Worm (Caenorhabditis elegans) whole organism, L2 larva: Measurements from ENCODE around the gene dpy-6.

ENCODE experiments used
- C34F6.9 ChIP-seq: fragments of 150-350 bp; optimal IDR thresholded peaks from 2 replicates; lab custom pipeline; 2014; ENCODE audit warnings: missing biosample characterization, missing genetic modification characterization
- F13H6.1 ChIP-seq: sonication (generic microtip); optimal IDR thresholded peaks from 2 replicates; lab custom pipeline; 2016; ENCODE audit warnings: missing genetic modification characterization, missing compliant biosample characterization
- R02D3.7 ChIP-seq: fragments of 150-350 bp; optimal IDR thresholded peaks from 2 replicates; lab custom pipeline; 2014; ENCODE audit warnings: missing biosample characterization, missing genetic modification characterization
- Y55F3AM.14 ChIP-seq: fragments of 200-800 bp; sonication (Bioruptor generic); optimal IDR thresholded peaks from 2 replicates; lab custom pipeline; 2018; ENCODE audit warnings: mild to moderate bottlenecking, missing genetic modification characterization, missing compliant biosample characterization
- ZK546.5 ChIP-seq: sonication (generic microtip); optimal IDR thresholded peaks from 2 replicates; lab custom pipeline; 2017; ENCODE audit warnings: missing biosample characterization, missing genetic modification characterization
- alr-1 ChIP-seq: fragments of 150-350 bp; optimal IDR thresholded peaks from 2 replicates; lab custom pipeline; 2014; ENCODE audit warnings: missing biosample characterization, missing genetic modification characterization
- aly-2 ChIP-seq: fragments of 150-350 bp; optimal IDR thresholded peaks from 2 replicates; lab custom pipeline; 2014; ENCODE audit warnings: missing biosample characterization, missing genetic modification characterization
- ama-1 ChIP-seq: fragments of 150-350 bp; optimal IDR thresholded peaks from 2 replicates; lab custom pipeline; 2018; ENCODE audit warnings: inconsistent platforms
- blmp-1 ChIP-seq: sonication (generic microtip); optimal IDR thresholded peaks from 2 replicates; lab custom pipeline; 2017; ENCODE audit warnings: missing genetic modification characterization, mild to moderate bottlenecking, missing compliant biosample characterization, antibody characterized with exemption, moderate library complexity; ENCODE audit not compliant: insufficient read depth
- ceh-16 ChIP-seq: fragments of 150-350 bp; optimal IDR thresholded peaks from 2 replicates; lab custom pipeline; 2014; ENCODE audit warnings: missing biosample characterization, missing genetic modification characterization
- crh-2 ChIP-seq: sonication (generic microtip); optimal IDR thresholded peaks from 2 replicates; lab custom pipeline; 2017; ENCODE audit warnings: missing biosample characterization, missing genetic modification characterization
- egl-27 ChIP-seq: sonication (generic microtip); optimal IDR thresholded peaks from 3 replicates; lab custom pipeline; 2017; ENCODE audit warnings: missing biosample characterization, missing genetic modification reagents, missing genetic modification characterization
- elt-1 ChIP-seq: fragments of 150-350 bp; optimal IDR thresholded peaks from 2 replicates; lab custom pipeline; 2014; ENCODE audit warnings: missing biosample characterization, missing genetic modification characterization
- elt-3 ChIP-seq: sonication (generic microtip); optimal IDR thresholded peaks from 2 replicates; lab custom pipeline; 2017; ENCODE audit warnings: missing biosample characterization, missing genetic modification characterization
- fos-1 ChIP-seq: fragments of 150-350 bp; optimal IDR thresholded peaks from 2 replicates; lab custom pipeline; 2014; ENCODE audit warnings: missing biosample characterization, missing genetic modification characterization
- gmeb-1 ChIP-seq: fragments of 150-350 bp; optimal IDR thresholded peaks from 2 replicates; lab custom pipeline; 2014; ENCODE audit warnings: missing biosample characterization, missing genetic modification characterization
- lin-13 ChIP-seq: fragments of 150-350 bp; optimal IDR thresholded peaks from 2 replicates; lab custom pipeline; 2014; ENCODE audit warnings: missing biosample characterization, missing genetic modification reagents, missing genetic modification characterization
- lsy-2 ChIP-seq, 2 experiments: fragments of 150-350 bp in 1 of 2; sonication (generic microtip) in 1 of 2; optimal IDR thresholded peaks; 2 replicates each; lab custom pipeline; 2014 to 2017; ENCODE audit warnings: missing biosample characterization in 2 of 2, missing genetic modification characterization in 2 of 2
- mab-5 ChIP-seq: fragments of 150-350 bp; optimal IDR thresholded peaks from 2 replicates; lab custom pipeline; 2014; ENCODE audit warnings: missing biosample characterization, missing genetic modification characterization
- mbf-1 ChIP-seq: sonication (generic microtip); optimal IDR thresholded peaks from 2 replicates; lab custom pipeline; 2017; ENCODE audit warnings: missing biosample characterization, missing genetic modification characterization
- mdl-1 ChIP-seq, 2 experiments: fragments of 150-350 bp in 1 of 2; sonication (generic microtip) in 1 of 2; optimal IDR thresholded peaks; 2 replicates each; lab custom pipeline; 2017; ENCODE audit warnings: missing biosample characterization in 2 of 2, missing genetic modification characterization in 2 of 2
- nhr-10 ChIP-seq: sonication (generic microtip); optimal IDR thresholded peaks from 2 replicates; lab custom pipeline; 2017; ENCODE audit warnings: missing biosample characterization, missing genetic modification characterization
- nhr-11 ChIP-seq: fragments of 150-350 bp; optimal IDR thresholded peaks from 2 replicates; lab custom pipeline; 2014; ENCODE audit warnings: missing biosample characterization, missing genetic modification characterization
- nhr-129 ChIP-seq: fragments of 150-350 bp; optimal IDR thresholded peaks from 2 replicates; lab custom pipeline; 2014; ENCODE audit warnings: missing biosample characterization, missing genetic modification characterization
- nhr-21 ChIP-seq: fragments of 150-350 bp; optimal IDR thresholded peaks from 2 replicates; lab custom pipeline; 2014; ENCODE audit warnings: missing biosample characterization, missing genetic modification characterization
- nhr-23 ChIP-seq: fragments of 150-350 bp; optimal IDR thresholded peaks from 2 replicates; lab custom pipeline; 2014; ENCODE audit warnings: missing biosample characterization, missing genetic modification reagents, missing genetic modification characterization
- nhr-25 ChIP-seq: fragments of 150-350 bp; sonication (generic microtip); optimal IDR thresholded peaks from 3 replicates; lab custom pipeline; 2014; ENCODE audit warnings: missing biosample characterization, missing genetic modification characterization
- nhr-6 ChIP-seq: fragments of 150-350 bp; optimal IDR thresholded peaks from 2 replicates; lab custom pipeline; 2014; ENCODE audit warnings: missing biosample characterization, missing genetic modification characterization
- sem-4 ChIP-seq: fragments of 150-350 bp; optimal IDR thresholded peaks from 2 replicates; lab custom pipeline; 2014; ENCODE audit warnings: missing biosample characterization, missing genetic modification reagents, missing genetic modification characterization
- skn-1 ChIP-seq: sonication (generic microtip); optimal IDR thresholded peaks from 2 replicates; lab custom pipeline; 2017; ENCODE audit warnings: missing biosample characterization, missing genetic modification characterization
- sma-3 ChIP-seq: sonication (generic microtip); optimal IDR thresholded peaks from 2 replicates; lab custom pipeline; 2016; ENCODE audit warnings: missing genetic modification reagents, missing genetic modification characterization, missing compliant biosample characterization
- sma-9 ChIP-seq, 2 experiments: fragments of 150-350 bp in 1 of 2; sonication (generic microtip) in 1 of 2; optimal IDR thresholded peaks; 2 replicates each; lab custom pipeline; 2014 to 2016; ENCODE audit warnings: missing genetic modification characterization in 2 of 2, mild to moderate bottlenecking in 1 of 2, missing biosample characterization in 1 of 2, missing compliant biosample characterization in 1 of 2, missing genetic modification reagents in 1 of 2, moderate library complexity in 1 of 2
- unc-39 ChIP-seq: fragments of 150-350 bp; optimal IDR thresholded peaks from 2 replicates; lab custom pipeline; 2014; ENCODE audit warnings: missing biosample characterization, missing genetic modification characterization
- unc-62 ChIP-seq: fragments of 150-350 bp; optimal IDR thresholded peaks from 2 replicates; lab custom pipeline; 2014; ENCODE audit warnings: missing biosample characterization, missing genetic modification reagents, missing genetic modification characterization
- zag-1 ChIP-seq: fragments of 150-350 bp; optimal IDR thresholded peaks from 2 replicates; lab custom pipeline; 2014; ENCODE audit warnings: missing biosample characterization, missing genetic modification characterization
- ztf-1 ChIP-seq: fragments of 200-800 bp; sonication (Bioruptor generic); conservative IDR thresholded peaks from 2 replicates; pipeline ENCODE4 v1.3.6; 2022; ENCODE audit warnings: missing genetic modification characterization, missing compliant biosample characterization
- ztf-11 ChIP-seq: sonication (generic microtip); optimal IDR thresholded peaks from 2 replicates; lab custom pipeline; 2017; ENCODE audit warnings: missing biosample characterization, missing genetic modification characterization
- ztf-4 ChIP-seq: fragments of 150-350 bp; optimal IDR thresholded peaks from 2 replicates; lab custom pipeline; 2014; ENCODE audit warnings: missing biosample characterization, missing genetic modification characterization

dpy-6 gene

ce11 chrX:8476308-8476707 lies 20.9 kb upstream of the dpy-6 start:
- TF ChIP-seq mbf-1 (tag; lab: Kevin White, UChicago): no peak
- TF ChIP-seq lin-13 (GFP tag; lab: Kevin White, UChicago): no peak
- peak; percentile 32 for TF ChIP-seq zag-1 (tag; lab: Kevin White, UChicago)
- no peak for TF ChIP-seq crh-2 (tag; lab: Kevin White, UChicago)
- TF ChIP-seq mdl-1 (tag; optimal IDR thresholded peaks at IDR 0.05; lab: Kevin White, UChicago): peak; percentile 62 to 70
- peak in 1 of 2 experiments; percentile 7 for TF ChIP-seq lsy-2 (tag; optimal IDR thresholded peaks at IDR 0.05; lab: Kevin White, UChicago)
- no peak for TF ChIP-seq ztf-11
- no peak for TF ChIP-seq nhr-23 (tag; lab: Kevin White, UChicago)
- TF ChIP-seq egl-27 (tag; lab: Kevin White, UChicago): no peak
- no peak for TF ChIP-seq nhr-21 (tag; lab: Kevin White, UChicago)
- no peak for TF ChIP-seq nhr-10 (tag; lab: Kevin White, UChicago)
- TF ChIP-seq sem-4: peak; percentile 34
- TF ChIP-seq elt-1: no peak
- TF ChIP-seq ZK546.5 (tag; lab: Kevin White, UChicago): no peak

- no peak for TF ChIP-seq elt-1
- TF ChIP-seq blmp-1 (tag; lab: Kevin White, UChicago): no peak
- no peak for TF ChIP-seq skn-1 (tag; lab: Kevin White, UChicago)
- TF ChIP-seq sma-9 (GFP tag; optimal IDR thresholded peaks at IDR 0.05; lab: Kevin White, UChicago): no peak
- TF ChIP-seq sma-9 (tag; optimal IDR thresholded peaks at IDR 0.05; lab: Kevin White, UChicago): no peak
- TF ChIP-seq ZK546.5 (tag; lab: Kevin White, UChicago): no peak
- no peak for TF ChIP-seq nhr-23 (tag; lab: Kevin White, UChicago)
- no peak for TF ChIP-seq sma-3 (GFP tag; lab: Kevin White, UChicago)
- TF ChIP-seq alr-1: no peak
- TF ChIP-seq unc-39 (tag; lab: Kevin White, UChicago): no peak
Measured at ce11 chrX:8475759-8476228, 20.4 kb upstream of the dpy-6 start, which contains the start of gene nhr-14. nhr-14 (minus strand) TSS chrX:8476178.

- TF ChIP-seq sma-3 (GFP tag; lab: Kevin White, UChicago) (peak; percentile 97), C34F6.9 (tag; lab: Kevin White, UChicago) (no peak), R02D3.7 (tag; lab: Kevin White, UChicago) (no peak), crh-2 (tag; lab: Kevin White, UChicago) (peak; percentile 82), mdl-1 (tag; optimal IDR thresholded peaks at IDR 0.05; lab: Kevin White, UChicago) (peak; percentile 70 to 78), alr-1 (no peak), nhr-25 (tag; lab: Kevin White, UChicago) (peak; percentile 94), Y55F3AM.14 (peak; percentile 52), mab-5 (tag; lab: Kevin White, UChicago) (peak; percentile 24), sma-9 (GFP tag; optimal IDR thresholded peaks at IDR 0.05; lab: Kevin White, UChicago) (peak; percentile 99), sma-9 (tag; optimal IDR thresholded peaks at IDR 0.05; lab: Kevin White, UChicago) (peak; percentile 67), nhr-10 (tag; lab: Kevin White, UChicago) (no peak), skn-1 (tag; lab: Kevin White, UChicago) (no peak), egl-27 (tag; lab: Kevin White, UChicago) (peak; percentile 88), unc-39 (tag; lab: Kevin White, UChicago) (no peak), nhr-129 (tag; lab: Kevin White, UChicago) (peak; percentile 79), lsy-2 (tag; optimal IDR thresholded peaks at IDR 0.05; lab: Kevin White, UChicago) (peak in 1 of 2 experiments; percentile 69), unc-62 (GFP tag; lab: Kevin White, UChicago) (peak; percentile 65), ztf-11 (no peak), aly-2 (tag; lab: Kevin White, UChicago) (no peak), elt-3 (no peak), sem-4 (peak; percentile 89), blmp-1 (tag; lab: Kevin White, UChicago) (peak; percentile 87), nhr-11 (no peak), ceh-16 (tag; lab: Kevin White, UChicago) (no peak), ztf-4 (tag; lab: Kevin White, UChicago) (peak; percentile 83), nhr-21 (tag; lab: Kevin White, UChicago) (peak; percentile 98), lin-13 (GFP tag; lab: Kevin White, UChicago) (no peak), F13H6.1 (tag; lab: Kevin White, UChicago) (peak; percentile 49), nhr-6 (tag; lab: Kevin White, UChicago) (peak; percentile 85), ama-1 (lab: Kevin White, UChicago) (peak; percentile 31), gmeb-1 (tag; lab: Kevin White, UChicago) (peak; percentile 63), fos-1 (peak; percentile 62), ztf-1 (GFP tag; lab: Robert Waterston, UW) (no peak)
Measured at ce11 chrX:8475142-8475541, 19.7 kb upstream of the dpy-6 start.
